Worm (Caenorhabditis elegans) whole organism, L1 larva: Measurements from ENCODE around the gene D1044.1.

Source experiments
- C04F5.9 ChIP-seq: sonication (generic microtip); optimal IDR thresholded peaks from 2 replicates; lab custom pipeline; 2016; ENCODE audit warnings: missing genetic modification characterization, missing compliant biosample characterization
- C16A3.4 ChIP-seq: fragments of 150-350 bp; optimal IDR thresholded peaks from 2 replicates; lab custom pipeline; 2014; ENCODE audit warnings: missing biosample characterization, missing genetic modification characterization
- aha-1 ChIP-seq: fragments of 150-350 bp; optimal IDR thresholded peaks from 2 replicates; lab custom pipeline; 2014; ENCODE audit warnings: missing biosample characterization, missing genetic modification characterization
- alr-1 ChIP-seq: fragments of 200-800 bp; sonication (Bioruptor generic); optimal IDR thresholded peaks from 2 replicates; lab custom pipeline; 2018; ENCODE audit warnings: borderline replicate concordance, mild to moderate bottlenecking, missing genetic modification characterization, missing compliant biosample characterization
- aly-2 ChIP-seq: fragments of 150-350 bp; optimal IDR thresholded peaks from 2 replicates; lab custom pipeline; 2014; ENCODE audit warnings: missing biosample characterization, missing genetic modification characterization
- ama-1 ChIP-seq: fragments of 150-350 bp; optimal IDR thresholded peaks from 2 replicates; lab custom pipeline; 2014
- ceh-82 ChIP-seq, 3 experiments: fragments of 150-350 bp in 1 of 3; sonication (generic microtip) in 2 of 3; optimal IDR thresholded peaks; 2 replicates each; lab custom pipeline; 2014 to 2017; ENCODE audit warnings: missing biosample characterization in 3 of 3, missing genetic modification characterization in 3 of 3
- ceh-90 ChIP-seq: sonication (generic microtip); optimal IDR thresholded peaks from 2 replicates; lab custom pipeline; 2016; ENCODE audit warnings: missing genetic modification characterization, missing compliant biosample characterization
- ces-1 ChIP-seq: fragments of 150-350 bp; optimal IDR thresholded peaks from 2 replicates; lab custom pipeline; 2014; ENCODE audit warnings: missing biosample characterization, missing genetic modification reagents, missing genetic modification characterization
- dsc-1 ChIP-seq: sonication (generic microtip); optimal IDR thresholded peaks from 2 replicates; lab custom pipeline; 2016; ENCODE audit warnings: mild to moderate bottlenecking, missing genetic modification characterization, missing compliant biosample characterization
- efl-1 ChIP-seq, 4 experiments: fragments of 150-350 bp; optimal IDR thresholded peaks in 3 of 4; peaks in 1 of 4; 1 replicate in 1 of 4; 2 replicates in 3 of 4; lab custom pipeline; 2014; ENCODE audit warnings: missing biosample characterization in 2 of 4, missing genetic modification characterization in 2 of 4, missing genetic modification reagents in 2 of 4
- egl-27 ChIP-seq, 2 experiments: fragments of 150-350 bp in 1 of 2; sonication (generic microtip); optimal IDR thresholded peaks; 3 replicates each; lab custom pipeline; 2017 to 2018; ENCODE audit warnings: missing biosample characterization in 2 of 2, missing genetic modification characterization in 2 of 2, missing genetic modification reagents in 2 of 2
- elt-2 ChIP-seq: sonication (generic microtip); optimal IDR thresholded peaks from 2 replicates; lab custom pipeline; 2016; ENCODE audit warnings: missing genetic modification characterization, mild to moderate bottlenecking, inconsistent platforms, missing compliant biosample characterization, missing genetic modification reagents
- elt-3 ChIP-seq, 6 experiments: fragments of 150-350 bp in 1 of 6; sonication (generic microtip); optimal IDR thresholded peaks; 2 replicates each; lab custom pipeline; 2017 to 2018; ENCODE audit warnings: missing biosample characterization in 6 of 6, missing genetic modification characterization in 6 of 6, inconsistent platforms in 1 of 6
- ets-5 ChIP-seq: fragments of 200-800 bp; sonication (Bioruptor generic); IDR thresholded peaks from 2 replicates; pipeline ENCODE4 v1.3.6; 2022; ENCODE audit warnings: missing genetic modification characterization, missing compliant biosample characterization
- fos-1 ChIP-seq: fragments of 150-350 bp; optimal IDR thresholded peaks from 2 replicates; lab custom pipeline; 2014; ENCODE audit warnings: missing biosample characterization, missing genetic modification characterization
- grh-1 ChIP-seq: fragments of 200-800 bp; sonication (Bioruptor generic); IDR thresholded peaks from 2 replicates; pipeline ENCODE4 v1.3.6; 2022; ENCODE audit warnings: missing genetic modification reagents, missing genetic modification characterization, missing compliant biosample characterization
- hlh-17 ChIP-seq: fragments of 200-800 bp; sonication (Bioruptor generic); optimal IDR thresholded peaks from 2 replicates; lab custom pipeline; 2018; ENCODE audit warnings: missing genetic modification characterization, mild to moderate bottlenecking, missing compliant biosample characterization, moderate library complexity, borderline replicate concordance
- hpl-2 ChIP-seq: fragments of 150-350 bp; optimal IDR thresholded peaks from 2 replicates; lab custom pipeline; 2014; ENCODE audit warnings: missing biosample characterization, missing genetic modification reagents, missing genetic modification characterization
- lin-35 ChIP-seq, 2 experiments: fragments of 150-350 bp; optimal IDR thresholded peaks; 2 replicates each; lab custom pipeline; 2014; ENCODE audit warnings: missing biosample characterization in 2 of 2, missing genetic modification characterization in 2 of 2, missing genetic modification reagents in 2 of 2
- lin-39 ChIP-seq: fragments of 150-350 bp; optimal IDR thresholded peaks from 2 replicates; lab custom pipeline; 2014; ENCODE audit warnings: missing biosample characterization, missing genetic modification reagents, missing genetic modification characterization
- lir-3 ChIP-seq: sonication (generic microtip); optimal IDR thresholded peaks from 2 replicates; lab custom pipeline; 2016; ENCODE audit warnings: mild to moderate bottlenecking, missing genetic modification characterization, moderate library complexity, missing compliant biosample characterization; ENCODE audit not compliant: poor library complexity
- mab-9 ChIP-seq: fragments of 200-800 bp; sonication (Bioruptor generic); IDR thresholded peaks from 2 replicates; pipeline ENCODE4 v1.3.6; 2022; ENCODE audit warnings: missing genetic modification reagents, missing genetic modification characterization, missing compliant biosample characterization
- mdl-1 ChIP-seq, 2 experiments: fragments of 150-350 bp; optimal IDR thresholded peaks; 2 replicates each; lab custom pipeline; 2014 to 2017; ENCODE audit warnings: missing biosample characterization in 2 of 2, missing genetic modification characterization in 2 of 2, inconsistent platforms in 1 of 2
- mef-2 ChIP-seq: fragments of 150-350 bp; optimal IDR thresholded peaks from 2 replicates; lab custom pipeline; 2014; ENCODE audit warnings: missing biosample characterization, missing genetic modification characterization
- nhr-11 ChIP-seq: fragments of 150-350 bp; optimal IDR thresholded peaks from 2 replicates; lab custom pipeline; 2014; ENCODE audit warnings: missing biosample characterization, missing genetic modification characterization
- nhr-19 ChIP-seq: fragments of 200-800 bp; sonication (Bioruptor generic); conservative IDR thresholded peaks from 2 replicates; pipeline ENCODE4 v1.3.6; 2022; ENCODE audit warnings: missing genetic modification characterization, missing compliant biosample characterization
- nhr-20 ChIP-seq: sonication (generic microtip); optimal IDR thresholded peaks from 2 replicates; lab custom pipeline; 2016; ENCODE audit warnings: mild to moderate bottlenecking, missing genetic modification characterization, missing compliant biosample characterization
- nhr-237 ChIP-seq: fragments of 150-350 bp; optimal IDR thresholded peaks from 2 replicates; lab custom pipeline; 2014; ENCODE audit warnings: missing biosample characterization, missing genetic modification characterization
- nhr-28 ChIP-seq: fragments of 150-350 bp; optimal IDR thresholded peaks from 2 replicates; lab custom pipeline; 2014; ENCODE audit warnings: missing biosample characterization, missing genetic modification characterization
- nhr-47 ChIP-seq: sonication (generic microtip); optimal IDR thresholded peaks from 2 replicates; lab custom pipeline; 2016; ENCODE audit warnings: mild to moderate bottlenecking, missing genetic modification characterization, moderate library complexity, missing compliant biosample characterization
- nhr-71 ChIP-seq: sonication (generic microtip); optimal IDR thresholded peaks from 2 replicates; lab custom pipeline; 2016; ENCODE audit warnings: mild to moderate bottlenecking, missing genetic modification characterization, moderate library complexity, missing compliant biosample characterization
- nhr-76 ChIP-seq: sonication (generic microtip); optimal IDR thresholded peaks from 2 replicates; lab custom pipeline; 2017; ENCODE audit warnings: missing biosample characterization, missing genetic modification characterization
- nhr-77 ChIP-seq: fragments of 150-350 bp; optimal IDR thresholded peaks from 2 replicates; lab custom pipeline; 2014; ENCODE audit warnings: missing biosample characterization, missing genetic modification characterization
- nhr-90 ChIP-seq: sonication (generic microtip); optimal IDR thresholded peaks from 2 replicates; lab custom pipeline; 2016; ENCODE audit warnings: mild to moderate bottlenecking, missing genetic modification characterization, missing compliant biosample characterization; ENCODE audit not compliant: poor library complexity
- pax-3 ChIP-seq: fragments of 200-800 bp; sonication (Bioruptor generic); optimal IDR thresholded peaks from 2 replicates; lab custom pipeline; 2018; ENCODE audit warnings: mild to moderate bottlenecking, missing genetic modification characterization, moderate library complexity, missing compliant biosample characterization
- snpc-4 ChIP-seq: fragments of 150-350 bp; optimal IDR thresholded peaks from 2 replicates; lab custom pipeline; 2014; ENCODE audit warnings: missing biosample characterization, missing genetic modification characterization
- snu-23 ChIP-seq: sonication (generic microtip); optimal IDR thresholded peaks from 2 replicates; lab custom pipeline; 2016; ENCODE audit warnings: missing genetic modification characterization, missing compliant biosample characterization
- sup-37 ChIP-seq: fragments of 200-800 bp; sonication (Bioruptor generic); optimal IDR thresholded peaks from 2 replicates; lab custom pipeline; 2018; ENCODE audit warnings: mild to moderate bottlenecking, missing genetic modification characterization, missing compliant biosample characterization
- swsn-7 ChIP-seq: sonication (generic microtip); optimal IDR thresholded peaks from 2 replicates; lab custom pipeline; 2016; ENCODE audit warnings: missing genetic modification characterization, missing compliant biosample characterization
- tbx-2 ChIP-seq: sonication (generic microtip); optimal IDR thresholded peaks from 2 replicates; lab custom pipeline; 2016; ENCODE audit warnings: missing genetic modification characterization, missing compliant biosample characterization
- unc-86 ChIP-seq: sonication (generic microtip); optimal IDR thresholded peaks from 2 replicates; lab custom pipeline; 2016; ENCODE audit warnings: missing genetic modification characterization, missing compliant biosample characterization
- xbp-1 ChIP-seq: sonication (generic microtip); optimal IDR thresholded peaks from 2 replicates; lab custom pipeline; 2016; ENCODE audit warnings: missing genetic modification characterization, missing compliant biosample characterization
- zag-1 ChIP-seq: fragments of 150-350 bp; optimal IDR thresholded peaks from 2 replicates; lab custom pipeline; 2014; ENCODE audit warnings: missing biosample characterization, missing genetic modification characterization
- zip-4 ChIP-seq: fragments of 200-800 bp; sonication (Bioruptor generic); optimal IDR thresholded peaks from 2 replicates; lab custom pipeline; 2018; ENCODE audit warnings: mild to moderate bottlenecking, missing genetic modification characterization, moderate library complexity, missing compliant biosample characterization
- ztf-4 ChIP-seq: fragments of 150-350 bp; optimal IDR thresholded peaks from 2 replicates; lab custom pipeline; 2014; ENCODE audit warnings: missing biosample characterization, missing genetic modification characterization

Gene D1044.1

DNA sequence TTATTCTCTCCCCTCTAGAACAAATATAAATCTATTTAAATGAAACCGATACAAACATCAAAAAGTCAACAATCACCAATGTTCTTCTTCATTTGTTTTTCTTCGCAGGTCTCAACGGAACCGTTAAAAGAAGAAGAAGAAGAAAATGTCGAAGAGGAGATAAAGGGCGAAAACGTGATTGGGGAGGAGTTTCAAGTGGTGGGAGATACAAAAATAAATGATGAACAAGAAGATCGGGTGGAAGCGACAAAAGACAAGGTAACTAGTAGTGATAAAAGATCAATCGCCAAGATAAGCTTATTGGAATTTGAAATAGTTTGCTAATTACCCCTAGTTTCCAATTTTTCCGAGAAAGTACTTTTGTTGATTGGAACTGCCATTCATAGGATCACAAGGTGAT, 6.1 kb downstream of the D1044.1 start (continued):
- TF ChIP-seq nhr-19 (GFP tag; lab: Robert Waterston, UW) (no peak), fos-1 (tag; lab: Kevin White, UChicago) (no peak), nhr-11 (tag; lab: Kevin White, UChicago) (no peak), nhr-20 (tag; lab: Kevin White, UChicago) (peak; percentile 53), mdl-1 (tag; optimal IDR thresholded peaks at IDR 0.05; lab: Kevin White, UChicago) (peak in 1 of 2 experiments; percentile 32), nhr-71 (tag; lab: Kevin White, UChicago) (peak; percentile 25), aha-1 (no peak), lin-39 (no peak), pax-3 (tag; lab: Kevin White, UChicago) (no peak), snpc-4 (tag; lab: Kevin White, UChicago) (no peak), C04F5.9 (tag; lab: Kevin White, UChicago) (no peak)

DNA sequence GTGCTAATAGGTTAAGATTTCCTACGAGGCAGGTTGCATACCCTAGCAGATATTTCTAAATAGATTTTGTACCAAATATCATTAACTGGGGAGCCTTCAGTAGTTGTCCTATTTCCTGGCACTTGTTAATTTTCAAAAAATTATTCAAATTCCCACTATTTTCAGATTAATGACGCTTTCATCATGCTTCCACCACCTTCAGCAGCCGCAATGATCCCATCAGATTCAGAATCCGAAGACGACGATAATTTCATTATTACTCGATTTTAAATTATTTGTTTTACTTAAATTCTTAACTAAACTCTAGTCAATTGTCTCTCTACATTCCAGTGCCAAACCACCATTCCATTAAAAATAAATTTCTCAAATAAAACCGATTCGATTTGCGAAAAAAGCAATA, 6.7 kb downstream of the D1044.1 start:
- peak; percentile 40 for TF ChIP-seq tbx-2 (tag; lab: Kevin White, UChicago)
- peak; percentile 28 for TF ChIP-seq xbp-1 (tag; lab: Kevin White, UChicago)
- TF ChIP-seq ztf-4 (tag; lab: Kevin White, UChicago), result peak; percentile 20
- TF ChIP-seq ama-1 (lab: Kevin White, UChicago), result peak; percentile 92
- no peak for TF ChIP-seq mef-2
- TF ChIP-seq nhr-90, result peak; percentile 71
- TF ChIP-seq nhr-76 (tag; lab: Kevin White, UChicago), result no peak
- TF ChIP-seq efl-1 (optimal IDR thresholded peaks at IDR 0.05; lab: Kevin White, UChicago), result no peak
- peak in 1 of 2 experiments; percentile 64 for TF ChIP-seq efl-1 (GFP tag; optimal IDR thresholded peaks at IDR 0.05 in 1 of 2; lab: Kevin White, UChicago)
- peak; percentile 5 for TF ChIP-seq swsn-7 (tag; lab: Kevin White, UChicago)
- no peak for TF ChIP-seq fos-1 (tag; lab: Kevin White, UChicago)
- TF ChIP-seq egl-27 (tag; optimal IDR thresholded peaks at IDR 0.05; lab: Kevin White, UChicago), result no peak
- TF ChIP-seq pax-3 (tag; lab: Kevin White, UChicago), result no peak
- no peak for TF ChIP-seq alr-1
- TF ChIP-seq ets-5 (GFP tag; lab: Robert Waterston, UW), result no peak
- TF ChIP-seq lir-3 (tag; lab: Kevin White, UChicago), result peak; percentile 43
- TF ChIP-seq lin-35 (GFP tag; optimal IDR thresholded peaks at IDR 0.05; lab: Kevin White, UChicago), result peak in 1 of 2 experiments; percentile 22
- no peak for TF ChIP-seq zip-4 (GFP tag; lab: Kevin White, UChicago)
- no peak for TF ChIP-seq hlh-17
- TF ChIP-seq nhr-20 (tag; lab: Kevin White, UChicago), result peak; percentile 89
- no peak for TF ChIP-seq hpl-2 (GFP tag; lab: Kevin White, UChicago)
- peak; percentile 71 for TF ChIP-seq nhr-71 (tag; lab: Kevin White, UChicago)
- TF ChIP-seq elt-2, result peak; percentile 36
- peak; percentile 16 for TF ChIP-seq snu-23 (GFP tag; lab: Kevin White, UChicago)
- TF ChIP-seq nhr-19 (GFP tag; lab: Robert Waterston, UW), result peak; percentile 45
- TF ChIP-seq nhr-47 (tag; lab: Kevin White, UChicago), result peak; percentile 51
- TF ChIP-seq ceh-90, result no peak
- TF ChIP-seq ces-1, result no peak
- no peak for TF ChIP-seq mab-9
- no peak for TF ChIP-seq zag-1 (tag; lab: Kevin White, UChicago)
- TF ChIP-seq elt-3 (tag; optimal IDR thresholded peaks at IDR 0.05; lab: Kevin White, UChicago), result no peak
- no peak for TF ChIP-seq nhr-237 (tag; lab: Kevin White, UChicago)

ce11 chrIII:5552072-5552667, 8.1 kb downstream of the D1044.1 start, which contains the start of gene F09F7.6:
Gene F09F7.6, minus strand, starts transcription at chrIII:5552135.
- TF ChIP-seq C04F5.9 (tag; lab: Kevin White, UChicago), result peak; percentile 26
- no peak for TF ChIP-seq unc-86 (tag; lab: Kevin White, UChicago)
- TF ChIP-seq ceh-90, result no peak
- no peak for TF ChIP-seq hpl-2 (GFP tag; lab: Kevin White, UChicago)
- no peak for TF ChIP-seq mab-9
- TF ChIP-seq sup-37 (GFP tag; lab: Kevin White, UChicago), result no peak
- peak; percentile 62 for TF ChIP-seq nhr-47 (tag; lab: Kevin White, UChicago)
- no peak for TF ChIP-seq aly-2 (tag; lab: Kevin White, UChicago)
- TF ChIP-seq nhr-77 (tag; lab: Kevin White, UChicago), result no peak
- TF ChIP-seq xbp-1 (tag; lab: Kevin White, UChicago), result peak; percentile 27
- TF ChIP-seq lin-35 (GFP tag; optimal IDR thresholded peaks at IDR 0.05; lab: Kevin White, UChicago), result peak; percentile 41 to 81
- peak in 1 of 2 experiments; percentile 96 for TF ChIP-seq mdl-1 (tag; optimal IDR thresholded peaks at IDR 0.05; lab: Kevin White, UChicago)
- TF ChIP-seq C16A3.4 (tag; lab: Kevin White, UChicago), result peak; percentile 74
- TF ChIP-seq dsc-1 (tag; lab: Kevin White, UChicago), result peak; percentile 41
- TF ChIP-seq ztf-4 (tag; lab: Kevin White, UChicago), result peak; percentile 51
- TF ChIP-seq nhr-71 (tag; lab: Kevin White, UChicago), result peak; percentile 95
- TF ChIP-seq nhr-90, result peak; percentile 81
- peak; percentile 97 for TF ChIP-seq nhr-20 (tag; lab: Kevin White, UChicago)
- TF ChIP-seq grh-1 (GFP tag; lab: Robert Waterston, UW), result peak; percentile 53; the same call in 1 of the 2 replicates
- TF ChIP-seq egl-27 (tag; optimal IDR thresholded peaks at IDR 0.05; lab: Kevin White, UChicago), result no peak
- no peak for TF ChIP-seq ets-5 (GFP tag; lab: Robert Waterston, UW)
- TF ChIP-seq nhr-28 (tag; lab: Kevin White, UChicago), result no peak
- no peak for TF ChIP-seq nhr-237 (tag; lab: Kevin White, UChicago)
- TF ChIP-seq ceh-82 (tag; optimal IDR thresholded peaks at IDR 0.05; lab: Kevin White, UChicago), result no peak
